Worm (Caenorhabditis elegans) whole organism, early embryonic: ENCODE results near the gene hst-3.1.

Source experiments
- F13C5.2 ChIP-seq: sonication (generic microtip); optimal IDR thresholded peaks from 2 replicates; lab custom pipeline; 2017; ENCODE audit warnings: mild to moderate bottlenecking, missing genetic modification characterization, inconsistent platforms, missing compliant biosample characterization
- aly-1 ChIP-seq: sonication (generic microtip); optimal IDR thresholded peaks from 2 replicates; lab custom pipeline; 2016; ENCODE audit warnings: missing genetic modification characterization, missing compliant biosample characterization
- ama-1 ChIP-seq: fragments of 150-350 bp; optimal IDR thresholded peaks from 2 replicates; lab custom pipeline; 2014
- ceh-36 ChIP-seq: sonication (generic microtip); optimal IDR thresholded peaks from 2 replicates; lab custom pipeline; 2016; ENCODE audit warnings: missing genetic modification characterization, inconsistent platforms, missing compliant biosample characterization
- hmbx-1 ChIP-seq: sonication (generic microtip); optimal IDR thresholded peaks from 2 replicates; lab custom pipeline; 2016; ENCODE audit warnings: mild to moderate bottlenecking, missing genetic modification characterization, missing compliant biosample characterization
- hmg-4 ChIP-seq: fragments of 200-800 bp; sonication (Bioruptor generic); optimal IDR thresholded peaks from 2 replicates; lab custom pipeline; 2018; ENCODE audit warnings: mild to moderate bottlenecking, missing genetic modification characterization, missing compliant biosample characterization
- hnd-1 ChIP-seq: sonication (generic microtip); optimal IDR thresholded peaks from 2 replicates; lab custom pipeline; 2016; ENCODE audit warnings: missing genetic modification characterization, missing compliant biosample characterization
- pes-1 ChIP-seq: fragments of 200-800 bp; sonication (Bioruptor generic); IDR thresholded peaks from 2 replicates; pipeline ENCODE4 v1.3.6; 2022; ENCODE audit warnings: missing genetic modification reagents, missing genetic modification characterization, missing compliant biosample characterization
- scrt-1 ChIP-seq: fragments of 200-800 bp; sonication (Bioruptor generic); IDR thresholded peaks from 2 replicates; pipeline ENCODE4 v1.3.6; 2022; ENCODE audit warnings: missing genetic modification characterization, missing compliant biosample characterization
- tra-4 ChIP-seq: sonication (generic microtip); optimal IDR thresholded peaks from 2 replicates; lab custom pipeline; 2017; ENCODE audit warnings: missing genetic modification characterization, missing compliant biosample characterization

- TF ChIP-seq hnd-1 (no peak), ama-1 (lab: Kevin White, UChicago) (no peak), scrt-1 (GFP tag; lab: Robert Waterston, UW) (no peak), hmbx-1 (tag; lab: Kevin White, UChicago) (no peak), hmg-4 (GFP tag; lab: Kevin White, UChicago) (no peak), pes-1 (GFP tag; lab: Robert Waterston, UW) (no peak), ceh-36 (tag; lab: Kevin White, UChicago) (no peak), F13C5.2 (tag; lab: Kevin White, UChicago) (no peak), tra-4 (tag; lab: Kevin White, UChicago) (no peak), aly-1 (no peak)
Measured at ce11 chrII:6147131-6147530, 21.9 kb downstream of the hst-3.1 start.
